Fruit fly (Drosophila melanogaster) whole organism, embryonic: ENCODE measurements around the gene CalpB.

Experiments used
- Abd-B ChIP-seq: fragments of 200-800 bp; sonication (Bioruptor generic); optimal IDR thresholded peaks from 2 replicates; lab custom pipeline; 2018; ENCODE audit warnings: missing biosample characterization, mild to moderate bottlenecking, missing genetic modification characterization, moderate library complexity
- Aef1 ChIP-seq: fragments of 200-800 bp; sonication (Bioruptor generic); IDR thresholded peaks from 3 replicates; pipeline ENCODE4 v1.3.6; 2022; ENCODE audit warnings: missing biosample characterization, missing genetic modification characterization
- CG12104 ChIP-seq: fragments of 200-800 bp; sonication (Bioruptor generic); optimal IDR thresholded peaks from 3 replicates; lab custom pipeline; 2016; ENCODE audit warnings: missing biosample characterization, missing genetic modification characterization
- CG12236 ChIP-seq: fragments of 200-800 bp; sonication (Bioruptor generic); optimal IDR thresholded peaks from 2 replicates; lab custom pipeline; 2016; ENCODE audit warnings: missing biosample characterization, missing genetic modification characterization
- CG12391 ChIP-seq: fragments of 200-800 bp; sonication (Bioruptor generic); optimal IDR thresholded peaks from 3 replicates; lab custom pipeline; 2018; ENCODE audit warnings: missing biosample characterization, mild to moderate bottlenecking, missing genetic modification characterization, moderate library complexity
- CG16813 ChIP-seq: fragments of 200-800 bp; sonication (Bioruptor generic); IDR thresholded peaks from 3 replicates; pipeline ENCODE4 v1.3.6; 2022; ENCODE audit warnings: missing biosample characterization, missing genetic modification characterization; ENCODE audit not compliant: partially characterized antibody
- CG17802 ChIP-seq: fragments of 200-800 bp; sonication (Bioruptor generic); optimal IDR thresholded peaks from 2 replicates; lab custom pipeline; 2018; ENCODE audit warnings: missing biosample characterization, mild to moderate bottlenecking, missing genetic modification characterization, moderate library complexity
- CG18599 ChIP-seq: fragments of 200-800 bp; sonication (Bioruptor generic); optimal IDR thresholded peaks from 3 replicates; lab custom pipeline; 2017; ENCODE audit warnings: missing biosample characterization, missing genetic modification characterization, mild to moderate bottlenecking, moderate library complexity, missing genetic modification reagents
- CG2199 ChIP-seq: fragments of 200-800 bp; sonication (Bioruptor generic); IDR thresholded peaks from 3 replicates; pipeline ENCODE4 v1.3.6; 2022; ENCODE audit warnings: missing biosample characterization, missing genetic modification characterization
- CG34376 ChIP-seq: fragments of 200-800 bp; sonication (Bioruptor generic); optimal IDR thresholded peaks from 2 replicates; lab custom pipeline; 2018; ENCODE audit warnings: missing biosample characterization, mild to moderate bottlenecking, missing genetic modification characterization
- CG6689 ChIP-seq: fragments of 200-800 bp; sonication (Bioruptor generic); IDR thresholded peaks from 2 replicates; pipeline ENCODE4 v1.3.6; 2022; ENCODE audit warnings: missing biosample characterization, missing genetic modification characterization
- CG7839 ChIP-seq: fragments of 200-800 bp; sonication (Bioruptor generic); optimal IDR thresholded peaks from 3 replicates; lab custom pipeline; 2018; ENCODE audit warnings: missing biosample characterization, mild to moderate bottlenecking, missing genetic modification characterization, moderate library complexity
- CG7963 ChIP-seq: fragments of 200-800 bp; sonication (Bioruptor generic); IDR thresholded peaks from 3 replicates; pipeline ENCODE4 v1.3.6; 2022; ENCODE audit warnings: missing biosample characterization, missing genetic modification characterization; ENCODE audit not compliant: partially characterized antibody
- CG8478 ChIP-seq: fragments of >200 bp; optimal IDR thresholded peaks from 2 replicates; lab custom pipeline; 2018
- CG9797 ChIP-seq: fragments of 200-800 bp; sonication (Bioruptor generic); optimal IDR thresholded peaks from 3 replicates; lab custom pipeline; 2018; ENCODE audit warnings: missing biosample characterization, mild to moderate bottlenecking, missing genetic modification characterization
- CG9876 ChIP-seq: fragments of 200-800 bp; sonication (Bioruptor generic); optimal IDR thresholded peaks from 2 replicates; lab custom pipeline; 2016; ENCODE audit warnings: missing biosample characterization, missing genetic modification characterization
- Doc3 ChIP-seq: fragments of 200-800 bp; sonication (Bioruptor generic); IDR thresholded peaks from 3 replicates; pipeline ENCODE4 v1.3.6; 2022; ENCODE audit warnings: missing biosample characterization, missing genetic modification characterization; ENCODE audit not compliant: partially characterized antibody
- E2f1 ChIP-seq: fragments of 200-800 bp; sonication (Bioruptor generic); IDR thresholded peaks from 2 replicates; pipeline ENCODE4 v1.3.6; 2022; ENCODE audit warnings: missing biosample characterization, missing genetic modification characterization
- Ets65A ChIP-seq: fragments of 200-800 bp; sonication (Bioruptor generic); peaks from one replicate; lab custom pipeline; 2016; ENCODE audit warnings: missing biosample characterization, missing genetic modification characterization
- GATAe ChIP-seq: fragments of 200-800 bp; sonication (Bioruptor generic); conservative IDR thresholded peaks from 2 replicates; pipeline ENCODE4 v1.3.6; 2022; ENCODE audit warnings: missing biosample characterization, missing genetic modification characterization
- Gsc ChIP-seq: fragments of 200-800 bp; sonication (Bioruptor generic); IDR thresholded peaks from 2 replicates; pipeline ENCODE4 v1.3.6; 2022; ENCODE audit warnings: missing biosample characterization, missing genetic modification characterization
- HHEX ChIP-seq: fragments of 200-800 bp; sonication (Bioruptor generic); optimal IDR thresholded peaks from 3 replicates; lab custom pipeline; 2017; ENCODE audit warnings: missing biosample characterization, mild to moderate bottlenecking, missing genetic modification characterization, missing genetic modification reagents
- Nf-YC ChIP-seq: fragments of 200-800 bp; optimal IDR thresholded peaks from 3 replicates; lab custom pipeline; 2019; ENCODE audit warnings: missing biosample characterization, mild to moderate bottlenecking, missing genetic modification characterization, moderate library complexity
- Oli ChIP-seq: fragments of 200-800 bp; sonication (Bioruptor generic); optimal IDR thresholded peaks from 2 replicates; lab custom pipeline; 2018; ENCODE audit warnings: missing biosample characterization, mild to moderate bottlenecking, missing genetic modification characterization, moderate library complexity
- Rx ChIP-seq: fragments of 200-800 bp; sonication (Bioruptor generic); IDR thresholded peaks from 2 replicates; pipeline ENCODE4 v1.3.6; 2022; ENCODE audit warnings: missing biosample characterization, missing genetic modification characterization
- Sox100B ChIP-seq: fragments of 200-800 bp; sonication (Bioruptor generic); optimal IDR thresholded peaks from 3 replicates; lab custom pipeline; 2018; ENCODE audit warnings: missing biosample characterization, mild to moderate bottlenecking, missing genetic modification characterization
- ara ChIP-seq: fragments of 200-800 bp; sonication (Bioruptor generic); IDR thresholded peaks from 2 replicates; pipeline ENCODE4 v1.3.6; 2022; ENCODE audit warnings: missing biosample characterization, missing genetic modification characterization
- bowl ChIP-seq: fragments of 200-800 bp; sonication (Bioruptor generic); IDR thresholded peaks from 2 replicates; pipeline ENCODE4 v1.3.6; 2022; ENCODE audit warnings: missing biosample characterization, missing genetic modification characterization
- bsh ChIP-seq, 2 experiments: fragments of 200-800 bp; sonication (Bioruptor generic); optimal IDR thresholded peaks; 2 replicates each; lab custom pipeline; 2017 to 2018; ENCODE audit warnings: mild to moderate bottlenecking in 2 of 2, missing biosample characterization in 2 of 2, missing genetic modification characterization in 2 of 2, moderate library complexity in 1 of 2
- caup ChIP-seq: fragments of 200-800 bp; sonication (Bioruptor generic); optimal IDR thresholded peaks from 3 replicates; lab custom pipeline; 2017; ENCODE audit warnings: missing biosample characterization, mild to moderate bottlenecking, missing genetic modification characterization, moderate library complexity; ENCODE audit not compliant: severe bottlenecking
- chm ChIP-seq: fragments of 200-800 bp; sonication (Bioruptor generic); IDR thresholded peaks from 2 replicates; pipeline ENCODE4 v1.3.6; 2022; ENCODE audit warnings: missing biosample characterization, missing genetic modification characterization
- crc ChIP-seq: fragments of 200-800 bp; sonication (Bioruptor generic); optimal IDR thresholded peaks from 2 replicates; lab custom pipeline; 2016; ENCODE audit warnings: missing biosample characterization, missing genetic modification characterization
- dati ChIP-seq: fragments of 200-800 bp; sonication (Bioruptor generic); IDR thresholded peaks from 2 replicates; pipeline ENCODE4 v1.3.6; 2022; ENCODE audit warnings: missing biosample characterization, missing genetic modification characterization
- disco-r ChIP-seq: fragments of 200-800 bp; sonication (Bioruptor generic); optimal IDR thresholded peaks from 2 replicates; lab custom pipeline; 2016; ENCODE audit warnings: missing biosample characterization, missing genetic modification characterization
- emc ChIP-seq: fragments of 200-800 bp; sonication (Bioruptor generic); optimal IDR thresholded peaks from 2 replicates; lab custom pipeline; 2016; ENCODE audit warnings: missing biosample characterization, missing genetic modification characterization
- gro ChIP-seq: fragments of 200-800 bp; sonication (Bioruptor generic); optimal IDR thresholded peaks from 2 replicates; lab custom pipeline; 2016; ENCODE audit warnings: missing biosample characterization, missing genetic modification characterization
- hkb ChIP-seq, 2 experiments: fragments of 200-800 bp in 1 of 2; fragments of >200 bp in 1 of 2; sonication (Bioruptor generic) in 1 of 2; IDR thresholded peaks in 1 of 2; optimal IDR thresholded peaks in 1 of 2; 2 replicates each; pipeline versions ENCODE4 v1.3.6 to Lab custom; 2017 to 2022; ENCODE audit warnings: missing biosample characterization in 1 of 2, missing genetic modification characterization in 1 of 2
- lilli ChIP-seq: fragments of 200-800 bp; sonication (Bioruptor generic); optimal IDR thresholded peaks from 3 replicates; lab custom pipeline; 2016; ENCODE audit warnings: missing biosample characterization, missing genetic modification characterization
- luna ChIP-seq: fragments of 200-800 bp; sonication (Bioruptor generic); optimal IDR thresholded peaks from 2 replicates; lab custom pipeline; 2016; ENCODE audit warnings: missing biosample characterization, missing genetic modification characterization
- pb ChIP-seq: fragments of 200-800 bp; sonication (Bioruptor generic); optimal IDR thresholded peaks from 3 replicates; lab custom pipeline; 2016; ENCODE audit warnings: missing biosample characterization, missing genetic modification characterization
- prd ChIP-seq, 3 experiments: fragments of >200 bp in 2 of 3; fragments of 200-800 bp in 1 of 3; sonication (Bioruptor generic) in 1 of 3; optimal IDR thresholded peaks in 2 of 3; IDR thresholded peaks in 1 of 3; 2 replicates in 2 of 3; 3 replicates in 1 of 3; pipeline versions ENCODE4 v1.3.6 to Lab custom; 2017 to 2022; ENCODE audit warnings: missing biosample characterization in 1 of 3, missing genetic modification characterization in 1 of 3
- psq ChIP-seq: fragments of 200-800 bp; sonication (Bioruptor generic); optimal IDR thresholded peaks from 2 replicates; lab custom pipeline; 2017; ENCODE audit warnings: missing biosample characterization, missing genetic modification characterization
- rib ChIP-seq: fragments of 200-800 bp; sonication (Bioruptor generic); IDR thresholded peaks from 2 replicates; pipeline ENCODE4 v1.3.6; 2022; ENCODE audit warnings: missing biosample characterization, missing genetic modification characterization
- seq ChIP-seq: fragments of 200-800 bp; sonication (Bioruptor generic); IDR thresholded peaks from 2 replicates; pipeline ENCODE4 v1.3.6; 2022; ENCODE audit warnings: missing biosample characterization, missing genetic modification characterization
- tap ChIP-seq: fragments of 200-800 bp; optimal IDR thresholded peaks from 3 replicates; lab custom pipeline; 2019; ENCODE audit warnings: missing biosample characterization, mild to moderate bottlenecking, missing genetic modification characterization, moderate library complexity
- trem ChIP-seq: fragments of 200-800 bp; optimal IDR thresholded peaks from 3 replicates; lab custom pipeline; 2019; ENCODE audit warnings: missing biosample characterization, mild to moderate bottlenecking, missing genetic modification characterization, moderate library complexity
- trh ChIP-seq: fragments of 200-800 bp; sonication (Bioruptor generic); optimal IDR thresholded peaks from 2 replicates; lab custom pipeline; 2016; ENCODE audit warnings: missing biosample characterization, missing genetic modification characterization
- wek ChIP-seq: fragments of 200-800 bp; sonication (Bioruptor generic); optimal IDR thresholded peaks from 3 replicates; lab custom pipeline; 2018; ENCODE audit warnings: missing biosample characterization, mild to moderate bottlenecking, missing genetic modification characterization, moderate library complexity

Gene CalpB

dm6 chr3L:9854583-9855519, 33.7 kb upstream of the CalpB start, which contains the start of gene RasGAP1 (continued):
- TF ChIP-seq Nf-YC: peak; percentile 9
- TF ChIP-seq CG7839 (tag; lab: Kevin White, UChicago): no peak
- no peak for TF ChIP-seq caup (GFP tag; lab: Kevin White, UChicago)
- no peak for TF ChIP-seq trem
- TF ChIP-seq chm (GFP tag; lab: Robert Waterston, UW): peak; percentile 52
- no peak for TF ChIP-seq luna (GFP tag; lab: Kevin White, UChicago)
- peak; percentile 27 for TF ChIP-seq tap (tag; lab: Kevin White, UChicago)
- peak; percentile 15 for TF ChIP-seq psq (GFP tag; lab: Kevin White, UChicago)
- TF ChIP-seq Rx (GFP tag; lab: Robert Waterston, UW): no peak
- no peak for TF ChIP-seq CG12391 (tag; lab: Kevin White, UChicago)
- no peak for TF ChIP-seq E2f1
- TF ChIP-seq hkb (optimal IDR thresholded peaks at IDR 0.05; lab: Kevin White, UChicago): no peak
- no peak for TF ChIP-seq hkb (GFP tag; IDR thresholded peaks at IDR 0.05; lab: Robert Waterston, UW)
- no peak for TF ChIP-seq Gsc
- TF ChIP-seq trh: no peak
- peak; percentile 88 for TF ChIP-seq Ets65A (GFP tag; lab: Kevin White, UChicago)
- TF ChIP-seq CG7963: 0 out of 3 replicates have a peak, but pooled peaks have one; percentile 33
- TF ChIP-seq CG12104 (GFP tag; lab: Kevin White, UChicago): no peak
- 0 out of 3 replicates have a peak, but pooled peaks have one; percentile 33 for TF ChIP-seq CG2199
- TF ChIP-seq dati (GFP tag; lab: Robert Waterston, UW): no peak
- TF ChIP-seq CG9797 (GFP tag; lab: Kevin White, UChicago): peak; percentile 85
- no peak for TF ChIP-seq seq (GFP tag; lab: Robert Waterston, UW)
- no peak for TF ChIP-seq CG34376
- peak; percentile 15 for TF ChIP-seq Abd-B (GFP tag; lab: Kevin White, UChicago)
- no peak for TF ChIP-seq bowl (GFP tag; lab: Robert Waterston, UW)
- peak; percentile 33 for TF ChIP-seq gro (GFP tag; lab: Kevin White, UChicago)
- no peak for TF ChIP-seq disco-r (GFP tag; lab: Kevin White, UChicago)
- no peak for TF ChIP-seq bsh (GFP tag; optimal IDR thresholded peaks at IDR 0.05; lab: Kevin White, UChicago)
- TF ChIP-seq CG8478 (lab: Kevin White, UChicago): peak; percentile 72
- TF ChIP-seq CG6689 (GFP tag; lab: Robert Waterston, UW): 0 out of 2 replicates have a peak, but pooled peaks have one; percentile 5
- TF ChIP-seq emc (GFP tag; lab: Kevin White, UChicago): no peak
- TF ChIP-seq Sox100B (GFP tag; lab: Kevin White, UChicago): no peak
- TF ChIP-seq GATAe (GFP tag; lab: Robert Waterston, UW): no peak
- peak; percentile 77 for TF ChIP-seq Aef1 (GFP tag; lab: Robert Waterston, UW)
- TF ChIP-seq CG18599: no peak
- TF ChIP-seq CG9876: no peak
- peak; percentile 40; the same call in 1 of the 3 replicates for TF ChIP-seq CG16813 (GFP tag; lab: Robert Waterston, UW)
- peak; percentile 26; the same call in 1 of the 2 replicates for TF ChIP-seq rib (GFP tag; lab: Robert Waterston, UW)
- peak; percentile 7 for TF ChIP-seq crc (GFP tag; lab: Kevin White, UChicago)
- TF ChIP-seq pb: peak; percentile 48
- no peak for TF ChIP-seq prd (optimal IDR thresholded peaks at IDR 0.05; lab: Kevin White, UChicago)
- TF ChIP-seq prd (GFP tag; IDR thresholded peaks at IDR 0.05; lab: Robert Waterston, UW): no peak
- peak; percentile 11 for TF ChIP-seq CG17802 (tag; lab: Kevin White, UChicago)
- TF ChIP-seq lilli (GFP tag; lab: Kevin White, UChicago): no peak
- no peak for TF ChIP-seq ara (GFP tag; lab: Robert Waterston, UW)
- no peak for TF ChIP-seq wek (GFP tag; lab: Kevin White, UChicago)
- no peak for TF ChIP-seq Oli (tag; lab: Kevin White, UChicago)
- peak; percentile 5 for TF ChIP-seq HHEX (GFP tag; lab: Kevin White, UChicago)
- no peak for TF ChIP-seq CG12236 (GFP tag; lab: Kevin White, UChicago)
- TF ChIP-seq Doc3 (GFP tag; lab: Robert Waterston, UW): 0 out of 3 replicates have a peak, but pooled peaks have one; percentile 44
